Fruit fly (Drosophila melanogaster): ENCODE results near the gene Peritrophin-15b.

Peritrophin-15b gene

DNA sequence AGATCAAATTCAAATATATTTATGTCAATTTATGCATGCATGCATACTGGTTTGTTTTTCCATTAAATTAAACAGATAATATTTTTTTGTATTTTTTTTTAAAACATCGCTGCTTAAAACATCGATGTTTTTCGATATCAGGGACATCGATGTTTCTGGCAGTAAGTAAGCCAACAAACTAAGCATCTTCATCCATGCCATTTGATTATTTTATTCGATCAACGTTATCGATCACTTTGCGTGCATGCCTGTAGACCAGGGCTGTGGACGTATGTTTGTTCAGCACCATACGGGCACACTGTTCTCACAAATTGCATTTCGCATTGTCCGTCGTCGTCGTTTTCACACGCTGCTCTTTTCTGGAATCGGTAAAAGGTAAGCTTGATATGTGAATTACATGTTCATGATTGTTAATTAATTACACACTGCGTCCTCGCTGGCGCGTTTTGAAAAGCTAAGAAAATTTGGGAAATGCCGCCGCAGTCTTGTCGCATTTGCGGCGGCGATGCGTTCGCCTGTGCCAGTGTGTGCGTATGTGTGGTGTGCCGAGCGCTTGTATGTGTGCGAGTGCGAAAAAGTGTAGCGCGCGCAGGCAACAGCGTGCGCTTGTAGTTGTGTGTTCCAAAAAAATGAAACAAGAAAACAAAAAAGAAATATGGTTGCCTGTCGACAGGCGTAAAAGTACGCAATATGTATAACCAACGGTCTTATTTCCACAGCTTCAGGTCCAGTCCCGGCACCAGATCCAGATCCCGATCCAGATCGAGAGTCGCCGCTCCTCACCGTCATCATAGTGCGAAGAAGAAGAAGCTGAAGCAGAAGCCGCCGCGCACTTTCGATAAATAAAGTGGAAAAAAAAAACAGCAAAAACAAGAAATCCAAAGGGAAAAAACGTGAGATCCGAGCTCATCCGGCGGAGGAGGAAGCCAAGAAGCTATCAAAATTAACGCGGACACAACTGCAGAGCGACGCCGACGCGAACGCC lies 8.8 kb upstream of the Peritrophin-15b start, which contains the start of gene emb (continued):
- peak; percentile 57; the same call in 1 of the 3 replicates for TF ChIP-seq jigr1 (GFP tag; IDR thresholded peaks at IDR 0.05)
- TF ChIP-seq Drgx (GFP tag; IDR thresholded peaks at IDR 0.05): peak; percentile 39; the same call in 1 of the 2 replicates
- no peak for TF ChIP-seq Ada2b (GFP tag; IDR thresholded peaks at IDR 0.05)
- peak in 1 of 3 experiments; percentile 38 for TF ChIP-seq lola (GFP tag; optimal IDR thresholded peaks at IDR 0.05)
- TF ChIP-seq insv (GFP tag; optimal IDR thresholded peaks at IDR 0.05): peak in 1 of 2 experiments; percentile 41
- peak; percentile 40 for TF ChIP-seq Hsf (GFP tag; optimal IDR thresholded peaks at IDR 0.05)
- TF ChIP-seq gcm2 (GFP tag; optimal IDR thresholded peaks at IDR 0.05): peak; percentile 26
- peak; percentile 2 for TF ChIP-seq fd64A (GFP tag; optimal IDR thresholded peaks at IDR 0.05)
- 0 out of 2 replicates have a peak, but pooled peaks have one; percentile 34 for TF ChIP-seq CG6689 (GFP tag; IDR thresholded peaks at IDR 0.05)
- TF ChIP-seq CG3847 (GFP tag; IDR thresholded peaks at IDR 0.05): peak; percentile 59
- no peak for TF ChIP-seq CG10274 (GFP tag; optimal IDR thresholded peaks at IDR 0.05)
- no peak for TF ChIP-seq so (GFP tag; IDR thresholded peaks at IDR 0.05)
- peak; percentile 0 for TF ChIP-seq CG12219 (GFP tag; optimal IDR thresholded peaks at IDR 0.05)
- peak; percentile 30; the same call in 1 of the 2 replicates for TF ChIP-seq CG14441 (GFP tag; IDR thresholded peaks at IDR 0.05)
- TF ChIP-seq CG12744 (GFP tag; optimal IDR thresholded peaks at IDR 0.05): peak; percentile 9
- TF ChIP-seq CG9817 (tag; optimal IDR thresholded peaks at IDR 0.05): peak; percentile 29
- TF ChIP-seq B-H2 (GFP tag; optimal IDR thresholded peaks at IDR 0.05): peak; percentile 64
- peak; percentile 1 for TF ChIP-seq CG16863 (GFP tag; optimal IDR thresholded peaks at IDR 0.05)
- peak; percentile 47 for TF ChIP-seq CG15601 (tag; optimal IDR thresholded peaks at IDR 0.05)
- TF ChIP-seq Sin3A (optimal IDR thresholded peaks at IDR 0.05): peak; percentile 82
- TF ChIP-seq Ptx1 (GFP tag; IDR thresholded peaks at IDR 0.05): 0 out of 2 replicates have a peak, but pooled peaks have one; percentile 2
- peak; percentile 64 for TF ChIP-seq fu2 (GFP tag; optimal IDR thresholded peaks at IDR 0.05)
- TF ChIP-seq CG1792 (GFP tag; optimal IDR thresholded peaks at IDR 0.05): peak; percentile 32
- TF ChIP-seq CG17385 (GFP tag; optimal IDR thresholded peaks at IDR 0.05): peak; percentile 85
- no peak for TF ChIP-seq ham (GFP tag; IDR thresholded peaks at IDR 0.05)
- no peak for TF ChIP-seq eve (GFP tag; optimal IDR thresholded peaks at IDR 0.05)
- TF ChIP-seq lbe (GFP tag; optimal IDR thresholded peaks at IDR 0.05): peak; percentile 7
- TF ChIP-seq CG11456 (GFP tag; IDR thresholded peaks at IDR 0.05): peak; percentile 26; the same call in 2 of the 3 replicates
- TF ChIP-seq CG10959 (GFP tag; IDR thresholded peaks at IDR 0.05): no peak
- peak; percentile 18; the same call in 1 of the 2 replicates for TF ChIP-seq cas (GFP tag; IDR thresholded peaks at IDR 0.05)
- TF ChIP-seq mam (GFP tag; optimal IDR thresholded peaks at IDR 0.05): peak; percentile 62
- peak; percentile 42; the same call in 1 of the 2 replicates for TF ChIP-seq ara (GFP tag; IDR thresholded peaks at IDR 0.05)
- peak; percentile 40 for TF ChIP-seq CG1233 (GFP tag; optimal IDR thresholded peaks at IDR 0.05)
- peak; percentile 28 for TF ChIP-seq CG12155 (GFP tag; optimal IDR thresholded peaks at IDR 0.05)
- no peak for TF ChIP-seq da (GFP tag; optimal IDR thresholded peaks at IDR 0.05)
- peak; percentile 36; the same call in 1 of the 3 replicates for TF ChIP-seq zfh1 (GFP tag; IDR thresholded peaks at IDR 0.05)
- peak; percentile 100 for TF ChIP-seq HLH4C (GFP tag; IDR thresholded peaks at IDR 0.05; ENCODE audit: partially characterized antibody)
- TF ChIP-seq lab (GFP tag; optimal IDR thresholded peaks at IDR 0.05): no peak
- TF ChIP-seq dmrt11E (tag; optimal IDR thresholded peaks at IDR 0.05): peak; percentile 48
- TF ChIP-seq CG8290 (GFP tag; optimal IDR thresholded peaks at IDR 0.05): peak; percentile 95
- TF ChIP-seq CG8290 (tag; optimal IDR thresholded peaks at IDR 0.05): peak in 1 of 2 experiments; percentile 93
- TF ChIP-seq repo (GFP tag; optimal IDR thresholded peaks at IDR 0.05): peak; percentile 19
- TF ChIP-seq Chrac-16 (GFP tag; optimal IDR thresholded peaks at IDR 0.05): peak; percentile 56
- TF ChIP-seq Rx (GFP tag; IDR thresholded peaks at IDR 0.05): 0 out of 2 replicates have a peak, but pooled peaks have one; percentile 25
- peak; percentile 39; the same call in 1 of the 2 replicates for TF ChIP-seq Atf6 (GFP tag; IDR thresholded peaks at IDR 0.05)
- TF ChIP-seq ATbp (GFP tag; optimal IDR thresholded peaks at IDR 0.05): no peak
- peak; percentile 55 for TF ChIP-seq vvl (GFP tag; IDR thresholded peaks at IDR 0.05)
- TF ChIP-seq mirr (GFP tag; optimal IDR thresholded peaks at IDR 0.05): no peak
- 0 out of 2 replicates have a peak, but pooled peaks have one; percentile 19 for TF ChIP-seq CG14014 (GFP tag; IDR thresholded peaks at IDR 0.05)
